Fruit fly (Drosophila melanogaster) whole organism, embryonic: ENCODE results near the gene Sec15.
A peak's percentile ranks its signal among the peaks of the same experiment; 100 is the strongest.

ENCODE experiments used
- Abd-B ChIP-seq: fragments of 200-800 bp; sonication (Bioruptor generic); optimal IDR thresholded peaks from 2 replicates; lab custom pipeline; 2018; ENCODE audit warnings: missing biosample characterization, mild to moderate bottlenecking, missing genetic modification characterization, moderate library complexity
- Awh ChIP-seq: fragments of 200-800 bp; sonication (Bioruptor generic); IDR thresholded peaks from 2 replicates; pipeline ENCODE4, ENCODE4 v1.3.6; 2022; ENCODE audit warnings: missing biosample characterization, missing genetic modification characterization
- Bdp1 ChIP-seq: fragments of 200-800 bp; sonication (Bioruptor generic); optimal IDR thresholded peaks from 3 replicates; lab custom pipeline; 2016; ENCODE audit warnings: missing biosample characterization, missing genetic modification characterization
- CG10267 ChIP-seq: fragments of 200-800 bp; sonication (Bioruptor generic); optimal IDR thresholded peaks from 2 replicates; lab custom pipeline; 2018; ENCODE audit warnings: missing biosample characterization, mild to moderate bottlenecking, missing genetic modification characterization, moderate library complexity
- CG11085 ChIP-seq: fragments of 200-800 bp; sonication (Bioruptor generic); IDR thresholded peaks from 2 replicates; pipeline ENCODE4 v1.3.6; 2022; ENCODE audit warnings: missing biosample characterization, missing genetic modification characterization
- CG11696 ChIP-seq: fragments of 200-800 bp; sonication (Bioruptor generic); IDR thresholded peaks from 2 replicates; pipeline ENCODE4 v1.3.6; 2022; ENCODE audit warnings: missing biosample characterization, missing genetic modification characterization
- CG12659 ChIP-seq: fragments of 200-800 bp; sonication (Bioruptor generic); optimal IDR thresholded peaks from 3 replicates; lab custom pipeline; 2017; ENCODE audit warnings: mild to moderate bottlenecking, missing biosample characterization, missing genetic modification reagents, missing genetic modification characterization
- CG13287 ChIP-seq: fragments of 200-800 bp; sonication (Bioruptor generic); IDR thresholded peaks from 2 replicates; pipeline ENCODE4 v1.3.6; 2022; ENCODE audit warnings: missing biosample characterization, missing genetic modification characterization; ENCODE audit not compliant: partially characterized antibody
- CG1602 ChIP-seq: fragments of 200-800 bp; sonication (Bioruptor generic); optimal IDR thresholded peaks from 3 replicates; lab custom pipeline; 2016; ENCODE audit warnings: missing biosample characterization, missing genetic modification characterization
- CG1647 ChIP-seq: fragments of 200-800 bp; sonication (Bioruptor generic); optimal IDR thresholded peaks from 3 replicates; lab custom pipeline; 2016; ENCODE audit warnings: missing biosample characterization, missing genetic modification characterization
- CG17612 ChIP-seq: fragments of 200-800 bp; sonication (Bioruptor generic); IDR thresholded peaks from 2 replicates; pipeline ENCODE4 v1.3.6; 2022; ENCODE audit warnings: missing biosample characterization, missing genetic modification characterization
- CG17829 ChIP-seq: fragments of 200-800 bp; optimal IDR thresholded peaks from 2 replicates; lab custom pipeline; 2019; ENCODE audit warnings: missing biosample characterization, mild to moderate bottlenecking, missing genetic modification characterization, moderate library complexity
- CG18011 ChIP-seq: fragments of 200-800 bp; sonication (Bioruptor generic); optimal IDR thresholded peaks from 2 replicates; lab custom pipeline; 2017; ENCODE audit warnings: missing biosample characterization, missing genetic modification characterization, mild to moderate bottlenecking, moderate library complexity, missing genotype
- CG2120 ChIP-seq: fragments of 200-800 bp; sonication (Bioruptor generic); optimal IDR thresholded peaks from 3 replicates; lab custom pipeline; 2016; ENCODE audit warnings: missing biosample characterization, missing genetic modification characterization
- CG2712 ChIP-seq: fragments of 200-800 bp; optimal IDR thresholded peaks from 3 replicates; lab custom pipeline; 2019; ENCODE audit warnings: missing biosample characterization, mild to moderate bottlenecking, missing genetic modification characterization, moderate library complexity
- CG3163 ChIP-seq: fragments of 200-800 bp; sonication (Bioruptor generic); optimal IDR thresholded peaks from 3 replicates; lab custom pipeline; 2016; ENCODE audit warnings: missing biosample characterization, missing genetic modification characterization
- CG3281 ChIP-seq: fragments of 200-800 bp; sonication (Bioruptor generic); optimal IDR thresholded peaks from 3 replicates; lab custom pipeline; 2017; ENCODE audit warnings: missing biosample characterization, mild to moderate bottlenecking, missing genetic modification characterization
- CG34376 ChIP-seq: fragments of 200-800 bp; sonication (Bioruptor generic); optimal IDR thresholded peaks from 2 replicates; lab custom pipeline; 2018; ENCODE audit warnings: missing biosample characterization, mild to moderate bottlenecking, missing genetic modification characterization
- CHES-1-like ChIP-seq: fragments of 200-800 bp; sonication (Bioruptor generic); optimal IDR thresholded peaks from 2 replicates; lab custom pipeline; 2016; ENCODE audit warnings: missing biosample characterization, missing genetic modification characterization
- CoRest ChIP-seq: fragments of 200-800 bp; sonication (Bioruptor generic); optimal IDR thresholded peaks from 3 replicates; lab custom pipeline; 2018; ENCODE audit warnings: missing biosample characterization, mild to moderate bottlenecking, missing genetic modification characterization, moderate library complexity
- Dp ChIP-seq: fragments of 200-800 bp; sonication (Bioruptor generic); optimal IDR thresholded peaks from 2 replicates; lab custom pipeline; 2018; ENCODE audit warnings: missing biosample characterization, mild to moderate bottlenecking, missing genetic modification characterization, moderate library complexity
- Ets65A ChIP-seq: fragments of 200-800 bp; sonication (Bioruptor generic); peaks from one replicate; lab custom pipeline; 2016; ENCODE audit warnings: missing biosample characterization, missing genetic modification characterization
- Hand ChIP-seq: fragments of 200-800 bp; sonication (Bioruptor generic); optimal IDR thresholded peaks from 2 replicates; lab custom pipeline; 2017; ENCODE audit warnings: mild to moderate bottlenecking, missing biosample characterization, missing genetic modification reagents, missing genetic modification characterization
- Oaz ChIP-seq: fragments of 200-800 bp; sonication (Bioruptor generic); IDR thresholded peaks from 2 replicates; pipeline ENCODE4 v1.3.6; 2022; ENCODE audit warnings: missing biosample characterization, missing genetic modification characterization
- Opbp ChIP-seq: fragments of 200-800 bp; sonication (Bioruptor generic); IDR thresholded peaks from 3 replicates; pipeline ENCODE4 v1.3.6; 2022; ENCODE audit warnings: missing biosample characterization, missing genetic modification characterization; ENCODE audit not compliant: partially characterized antibody
- Ravus ChIP-seq: fragments of 200-800 bp; sonication (Bioruptor generic); IDR thresholded peaks from 2 replicates; pipeline ENCODE4 v1.3.6; 2022; ENCODE audit warnings: missing biosample characterization, missing genetic modification characterization
- Vsx1 ChIP-seq: fragments of 200-800 bp; sonication (Bioruptor generic); optimal IDR thresholded peaks from 2 replicates; lab custom pipeline; 2017; ENCODE audit warnings: missing biosample characterization, mild to moderate bottlenecking, missing genetic modification characterization, missing genetic modification reagents
- ab ChIP-seq: fragments of 200-800 bp; sonication (Bioruptor generic); optimal IDR thresholded peaks from 2 replicates; lab custom pipeline; 2016; ENCODE audit warnings: missing biosample characterization, missing genetic modification characterization
- al ChIP-seq: fragments of 200-800 bp; sonication (Bioruptor generic); IDR thresholded peaks from 2 replicates; pipeline ENCODE4 v1.3.6; 2022; ENCODE audit warnings: missing biosample characterization, missing genetic modification characterization
- ato ChIP-seq: fragments of 200-800 bp; sonication (Bioruptor generic); IDR thresholded peaks from 2 replicates; pipeline ENCODE4 v1.3.6; 2022; ENCODE audit warnings: missing biosample characterization, missing genetic modification characterization; ENCODE audit not compliant: partially characterized antibody
- corto ChIP-seq: fragments of 200-800 bp; sonication (Bioruptor generic); optimal IDR thresholded peaks from 2 replicates; lab custom pipeline; 2016; ENCODE audit warnings: missing biosample characterization, mild to moderate bottlenecking, missing genetic modification characterization, moderate library complexity
- crp ChIP-seq, 2 experiments: fragments of 200-800 bp; sonication (Bioruptor generic); optimal IDR thresholded peaks; 2 replicates in 1 of 2; 3 replicates in 1 of 2; lab custom pipeline; 2017; ENCODE audit warnings: missing biosample characterization in 2 of 2, missing genetic modification characterization in 2 of 2, mild to moderate bottlenecking in 1 of 2, moderate library complexity in 1 of 2
- dpn ChIP-seq, 2 experiments: fragments of 200-800 bp; sonication (Bioruptor generic); optimal IDR thresholded peaks; 3 replicates each; lab custom pipeline; 2016; ENCODE audit warnings: missing biosample characterization in 2 of 2, missing genetic modification characterization in 2 of 2
- grau ChIP-seq: fragments of 200-800 bp; optimal IDR thresholded peaks from 3 replicates; lab custom pipeline; 2019; ENCODE audit warnings: missing biosample characterization, mild to moderate bottlenecking, missing genetic modification characterization, moderate library complexity
- hbn ChIP-seq: fragments of 200-800 bp; sonication (Bioruptor generic); IDR thresholded peaks from 2 replicates; pipeline ENCODE4 v1.3.6; 2022; ENCODE audit warnings: missing biosample characterization, missing genetic modification characterization; ENCODE audit not compliant: partially characterized antibody
- ken ChIP-seq: fragments of 200-800 bp; sonication (Bioruptor generic); IDR thresholded peaks from 3 replicates; pipeline ENCODE4 v1.3.6; 2022; ENCODE audit warnings: missing biosample characterization, missing genetic modification characterization
- lilli ChIP-seq: fragments of 200-800 bp; sonication (Bioruptor generic); optimal IDR thresholded peaks from 3 replicates; lab custom pipeline; 2016; ENCODE audit warnings: missing biosample characterization, missing genetic modification characterization
- lmd ChIP-seq: fragments of 200-800 bp; sonication (Bioruptor generic); IDR thresholded peaks from 2 replicates; pipeline ENCODE4 v1.3.6; 2022; ENCODE audit warnings: missing biosample characterization, missing genetic modification characterization
- maf-S ChIP-seq: fragments of 200-800 bp; sonication (Bioruptor generic); optimal IDR thresholded peaks from 2 replicates; lab custom pipeline; 2016; ENCODE audit warnings: missing biosample characterization, missing genetic modification characterization
- nau ChIP-seq: fragments of 200-800 bp; sonication (Bioruptor generic); optimal IDR thresholded peaks from 3 replicates; lab custom pipeline; 2017; ENCODE audit warnings: missing biosample characterization, mild to moderate bottlenecking, missing genetic modification characterization, missing genetic modification reagents
- pan ChIP-seq, 4 experiments: fragments of >200 bp in 3 of 4; fragments of 200-800 bp in 1 of 4; sonication (Bioruptor generic) in 1 of 4; optimal IDR thresholded peaks in 3 of 4; IDR thresholded peaks in 1 of 4; 2 replicates each; pipeline versions ENCODE4 v1.3.6 to Lab custom; 2017 to 2022; ENCODE audit warnings: missing biosample characterization in 2 of 4, missing genetic modification characterization in 2 of 4, mixed read lengths in 1 of 4
- repo ChIP-seq: fragments of 200-800 bp; sonication (Bioruptor generic); optimal IDR thresholded peaks from 2 replicates; lab custom pipeline; 2016; ENCODE audit warnings: missing biosample characterization, missing genetic modification characterization
- ro ChIP-seq: fragments of 200-800 bp; sonication (Bioruptor generic); IDR thresholded peaks from 2 replicates; pipeline ENCODE4 v1.3.6; 2022; ENCODE audit warnings: missing biosample characterization, missing genetic modification characterization
- seq ChIP-seq: fragments of 200-800 bp; sonication (Bioruptor generic); IDR thresholded peaks from 2 replicates; pipeline ENCODE4 v1.3.6; 2022; ENCODE audit warnings: missing biosample characterization, missing genetic modification characterization
- sob ChIP-seq: fragments of 200-800 bp; sonication (Bioruptor generic); IDR thresholded peaks from 2 replicates; pipeline ENCODE4 v1.3.6; 2022; ENCODE audit warnings: missing biosample characterization, missing genetic modification characterization
- tin ChIP-seq: fragments of 200-800 bp; sonication (Bioruptor generic); optimal IDR thresholded peaks from 3 replicates; lab custom pipeline; 2016; ENCODE audit warnings: missing biosample characterization, missing genetic modification characterization
- vnd ChIP-seq: fragments of 200-800 bp; sonication (Bioruptor generic); IDR thresholded peaks from 3 replicates; pipeline ENCODE4 v1.3.6; 2022; ENCODE audit warnings: missing biosample characterization, missing genetic modification characterization; ENCODE audit not compliant: partially characterized antibody
- wdn ChIP-seq: fragments of 200-800 bp; sonication (Bioruptor generic); IDR thresholded peaks from 2 replicates; pipeline ENCODE4 v1.3.6; 2022; ENCODE audit warnings: missing biosample characterization, missing genetic modification characterization
- yki ChIP-seq: fragments of >200 bp; optimal IDR thresholded peaks from 3 replicates; lab custom pipeline; 2018

Sec15 gene

dm6 chr3R:21127352-21127985, 19.7 kb upstream of the Sec15 start, which contains the start of the genes slmb and CG5793 (continued):
- TF ChIP-seq Hand (GFP tag; lab: Kevin White, UChicago) (peak; percentile 15), CG1647 (no peak), CG17829 (tag; lab: Kevin White, UChicago) (no peak), CHES-1-like (GFP tag; lab: Kevin White, UChicago) (peak; percentile 74), CG34376 (peak; percentile 91), CG12659 (GFP tag; lab: Kevin White, UChicago) (peak; percentile 81), tin (GFP tag; lab: Kevin White, UChicago) (peak; percentile 52), pan (optimal IDR thresholded peaks at IDR 0.05; lab: Kevin White, UChicago) (no peak), pan (GFP tag; optimal IDR thresholded peaks at IDR 0.05 in 1 of 2, IDR thresholded peaks at IDR 0.05 in 1 of 2) (peak in 1 of 2 experiments; percentile 30), hbn (0 out of 2 replicates have a peak, but pooled peaks have one; percentile 46), CG13287 (GFP tag; lab: Robert Waterston, UW) (peak; percentile 80), nau (GFP tag; lab: Kevin White, UChicago) (no peak), sob (GFP tag; lab: Robert Waterston, UW) (peak; percentile 67), Ravus (no peak), wdn (GFP tag; lab: Robert Waterston, UW) (0 out of 2 replicates have a peak, but pooled peaks have one; percentile 2), maf-S (GFP tag; lab: Kevin White, UChicago) (peak; percentile 48), ab (GFP tag; lab: Kevin White, UChicago) (peak; percentile 1), CG3163 (GFP tag; lab: Kevin White, UChicago) (peak; percentile 15), yki (lab: Kevin White, UChicago) (no peak), al (GFP tag; lab: Robert Waterston, UW) (no peak), Ets65A (GFP tag; lab: Kevin White, UChicago) (peak; percentile 93), ato (GFP tag; lab: Robert Waterston, UW) (0 out of 2 replicates have a peak, but pooled peaks have one; percentile 49), CG11696 (GFP tag; lab: Robert Waterston, UW) (no peak), ro (GFP tag; lab: Robert Waterston, UW) (no peak), repo (GFP tag; lab: Kevin White, UChicago) (no peak), CG17612 (GFP tag; lab: Robert Waterston, UW) (no peak), ken (GFP tag; lab: Robert Waterston, UW) (peak; percentile 62; the same call in 1 of the 3 replicates), seq (no peak), Opbp (GFP tag; lab: Robert Waterston, UW) (peak; percentile 53; the same call in 1 of the 3 replicates), Abd-B (GFP tag; lab: Kevin White, UChicago) (peak; percentile 12), lmd (GFP tag; lab: Robert Waterston, UW) (peak; percentile 8; the same call in 1 of the 2 replicates), Bdp1 (no peak), CG18011 (peak; percentile 28), dpn (GFP tag; optimal IDR thresholded peaks at IDR 0.05; lab: Kevin White, UChicago) (peak; percentile 59 to 67), Vsx1 (no peak), crp (GFP tag; optimal IDR thresholded peaks at IDR 0.05; lab: Kevin White, UChicago) (peak; percentile 44 to 92), Oaz (GFP tag; lab: Robert Waterston, UW) (no peak), CG1602 (GFP tag; lab: Kevin White, UChicago) (peak; percentile 12), CG3281 (GFP tag; lab: Kevin White, UChicago) (peak; percentile 28), CG10267 (tag; lab: Kevin White, UChicago) (peak; percentile 94), CG2712 (tag; lab: Kevin White, UChicago) (peak; percentile 28), CG11085 (peak; percentile 37; the same call in 1 of the 2 replicates), lilli (peak; percentile 35), CG2120 (GFP tag; lab: Kevin White, UChicago) (peak; percentile 79), vnd (0 out of 3 replicates have a peak, but pooled peaks have one; percentile 53), corto (GFP tag; lab: Kevin White, UChicago) (no peak), grau (tag; lab: Kevin White, UChicago) (peak; percentile 37), Dp (GFP tag; lab: Kevin White, UChicago) (peak; percentile 52), Awh (no peak), CoRest (tag; lab: Kevin White, UChicago) (peak; percentile 20)
